Worm (Caenorhabditis elegans) whole organism, mixed stage, embryonic: ENCODE data around the gene ugtp-1.
A peak's percentile ranks its signal among the peaks of the same experiment; 100 is the strongest.

Source experiments
- M03D4.4 ChIP-seq: sonication (generic microtip); optimal IDR thresholded peaks from 2 replicates; lab custom pipeline; 2017; ENCODE audit warnings: mild to moderate bottlenecking, missing genetic modification characterization, missing compliant biosample characterization
- bed-3 ChIP-seq: fragments of 200-800 bp; sonication (Bioruptor generic); optimal IDR thresholded peaks from 3 replicates; lab custom pipeline; 2018; ENCODE audit warnings: mild to moderate bottlenecking, missing genetic modification characterization, moderate library complexity, missing compliant biosample characterization
- ceh-39 ChIP-seq: fragments of 150-350 bp; optimal IDR thresholded peaks from 2 replicates; lab custom pipeline; 2014; ENCODE audit warnings: missing biosample characterization, missing genetic modification characterization
- ceh-43 ChIP-seq: fragments of 200-800 bp; sonication (Bioruptor generic); optimal IDR thresholded peaks from 2 replicates; lab custom pipeline; 2018; ENCODE audit warnings: mild to moderate bottlenecking, missing genetic modification characterization, moderate library complexity, missing compliant biosample characterization
- ceh-83 ChIP-seq: fragments of 200-800 bp; sonication (Bioruptor generic); optimal IDR thresholded peaks from 2 replicates; lab custom pipeline; 2018; ENCODE audit warnings: mild to moderate bottlenecking, missing genetic modification characterization, missing compliant biosample characterization
- ces-1 ChIP-seq: fragments of 150-350 bp; optimal IDR thresholded peaks from 2 replicates; lab custom pipeline; 2014; ENCODE audit warnings: missing biosample characterization, missing genetic modification reagents, missing genetic modification characterization
- cnd-1 ChIP-seq: fragments of 200-800 bp; sonication (Bioruptor generic); optimal IDR thresholded peaks from 2 replicates; lab custom pipeline; 2018; ENCODE audit warnings: mild to moderate bottlenecking, missing genetic modification characterization, missing compliant biosample characterization
- drap-1 ChIP-seq: fragments of 200-800 bp; sonication (Bioruptor generic); optimal IDR thresholded peaks from 3 replicates; lab custom pipeline; 2018; ENCODE audit warnings: mild to moderate bottlenecking, missing genetic modification characterization, missing compliant biosample characterization
- elt-1 ChIP-seq: sonication (generic microtip); optimal IDR thresholded peaks from 2 replicates; lab custom pipeline; 2017; ENCODE audit warnings: missing genetic modification characterization, mild to moderate bottlenecking, missing compliant biosample characterization, antibody characterized with exemption, moderate library complexity, borderline replicate concordance; ENCODE audit not compliant: insufficient read depth
- elt-3 ChIP-seq: fragments of 150-350 bp; optimal IDR thresholded peaks from 2 replicates; lab custom pipeline; 2014; ENCODE audit warnings: missing biosample characterization, missing genetic modification characterization
- flh-1 ChIP-seq: fragments of 200-800 bp; sonication (Bioruptor generic); optimal IDR thresholded peaks from 2 replicates; lab custom pipeline; 2018; ENCODE audit warnings: mild to moderate bottlenecking, missing genetic modification characterization, moderate library complexity, missing compliant biosample characterization
- ham-2 ChIP-seq: fragments of 200-800 bp; sonication (Bioruptor generic); optimal IDR thresholded peaks from 2 replicates; lab custom pipeline; 2018; ENCODE audit warnings: mild to moderate bottlenecking, missing genetic modification characterization, missing compliant biosample characterization
- hlh-1 ChIP-seq: fragments of 150-350 bp; optimal IDR thresholded peaks from 2 replicates; lab custom pipeline; 2014; ENCODE audit warnings: missing biosample characterization, missing genetic modification reagents, missing genetic modification characterization
- lin-13 ChIP-seq: fragments of 150-350 bp; optimal IDR thresholded peaks from 2 replicates; lab custom pipeline; 2014; ENCODE audit warnings: missing biosample characterization, missing genetic modification characterization
- lin-32 ChIP-seq: fragments of 200-800 bp; sonication (Bioruptor generic); optimal IDR thresholded peaks from 2 replicates; lab custom pipeline; 2018; ENCODE audit warnings: mild to moderate bottlenecking, missing genetic modification characterization, missing compliant biosample characterization
- lsy-2 ChIP-seq: fragments of 150-350 bp; optimal IDR thresholded peaks from 2 replicates; lab custom pipeline; 2014; ENCODE audit warnings: missing biosample characterization, missing genetic modification characterization
- mab-5 ChIP-seq: fragments of 150-350 bp; optimal IDR thresholded peaks from 2 replicates; lab custom pipeline; 2014; ENCODE audit warnings: missing biosample characterization, missing genetic modification characterization
- mep-1 ChIP-seq: fragments of 150-350 bp; optimal IDR thresholded peaks from 2 replicates; lab custom pipeline; 2017; ENCODE audit warnings: missing biosample characterization, missing genetic modification reagents, missing genetic modification characterization, inconsistent platforms
- mls-2 ChIP-seq: sonication (generic microtip); optimal IDR thresholded peaks from 2 replicates; lab custom pipeline; 2016; ENCODE audit warnings: mild to moderate bottlenecking, missing genetic modification characterization, moderate library complexity, missing compliant biosample characterization
- nhr-12 ChIP-seq: fragments of 150-350 bp; optimal IDR thresholded peaks from 2 replicates; lab custom pipeline; 2014; ENCODE audit warnings: missing biosample characterization, missing genetic modification characterization
- nhr-2 ChIP-seq: fragments of 150-350 bp; optimal IDR thresholded peaks from 2 replicates; lab custom pipeline; 2014; ENCODE audit warnings: missing biosample characterization, missing genetic modification characterization
- nhr-237 ChIP-seq: fragments of 150-350 bp; optimal IDR thresholded peaks from 2 replicates; lab custom pipeline; 2014; ENCODE audit warnings: missing biosample characterization, missing genetic modification characterization
- pha-4 ChIP-seq: fragments of 150-350 bp; optimal IDR thresholded peaks from 2 replicates; lab custom pipeline; 2018; ENCODE audit warnings: missing biosample characterization, missing genetic modification reagents, missing genetic modification characterization
- snpc-4 ChIP-seq: fragments of 150-350 bp; optimal IDR thresholded peaks from 2 replicates; lab custom pipeline; 2014; ENCODE audit warnings: missing biosample characterization, missing genetic modification characterization
- sptf-1 ChIP-seq: sonication (generic microtip); optimal IDR thresholded peaks from 2 replicates; lab custom pipeline; 2017; ENCODE audit warnings: mild to moderate bottlenecking, missing genetic modification characterization, moderate library complexity, missing compliant biosample characterization
- tbx-8 ChIP-seq: fragments of 200-800 bp; sonication (Bioruptor generic); optimal IDR thresholded peaks from 2 replicates; lab custom pipeline; 2018; ENCODE audit warnings: mild to moderate bottlenecking, missing genetic modification characterization, moderate library complexity, missing compliant biosample characterization
- unc-120 ChIP-seq: sonication (generic microtip); optimal IDR thresholded peaks from 2 replicates; lab custom pipeline; 2017; ENCODE audit warnings: missing genetic modification characterization, missing compliant biosample characterization; ENCODE audit not compliant: poor library complexity, severe bottlenecking
- unc-39 ChIP-seq: fragments of 150-350 bp; optimal IDR thresholded peaks from 2 replicates; lab custom pipeline; 2014; ENCODE audit warnings: missing biosample characterization, missing genetic modification characterization
- unc-62 ChIP-seq: fragments of 150-350 bp; optimal IDR thresholded peaks from 2 replicates; lab custom pipeline; 2014; ENCODE audit warnings: missing biosample characterization, missing genetic modification reagents, missing genetic modification characterization
- zip-8 ChIP-seq: fragments of 150-350 bp; optimal IDR thresholded peaks from 2 replicates; lab custom pipeline; 2014; ENCODE audit warnings: missing biosample characterization, missing genetic modification characterization

The ugtp-1 gene

ce11 chrIII:8731973-8732372 lies 18.5 kb downstream of the ugtp-1 start:
- TF ChIP-seq unc-39 (tag; lab: Kevin White, UChicago): no peak
- TF ChIP-seq snpc-4: no peak
- no peak for TF ChIP-seq nhr-12
- TF ChIP-seq ceh-39: no peak

DNA sequence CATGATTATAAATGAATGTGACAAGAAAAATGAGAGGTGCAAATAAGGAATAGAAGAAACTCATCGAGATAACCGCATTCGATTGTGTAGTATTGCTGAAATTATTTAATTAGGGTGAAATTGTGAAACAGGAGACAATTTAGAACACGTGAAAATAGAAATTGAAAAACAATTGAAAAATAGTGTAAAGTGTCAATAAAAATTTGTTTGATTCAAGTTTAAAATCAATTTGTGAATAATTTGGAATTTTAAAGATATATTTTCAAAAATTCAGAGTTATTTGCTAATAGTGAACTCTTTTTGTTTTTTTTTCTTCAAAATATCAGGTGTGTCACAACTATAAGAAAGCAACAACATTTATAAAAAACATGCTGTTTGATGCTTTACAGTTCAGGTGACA lies 19.2 kb downstream of the ugtp-1 start, which contains the start of gene ZK370.4:
Gene ZK370.4, minus strand, starts transcription at position 101 of the 400 bp plus-strand sequence.
- no peak for TF ChIP-seq ceh-39
- TF ChIP-seq nhr-12: no peak
- TF ChIP-seq unc-62: no peak
- no peak for TF ChIP-seq elt-1 (tag; lab: Kevin White, UChicago)
- no peak for TF ChIP-seq pha-4 (tag; lab: Kevin White, UChicago)
- no peak for TF ChIP-seq lsy-2 (tag; lab: Kevin White, UChicago)
- TF ChIP-seq tbx-8 (GFP tag; lab: Kevin White, UChicago): no peak
- TF ChIP-seq flh-1: no peak
- TF ChIP-seq zip-8 (tag; lab: Kevin White, UChicago): no peak
- TF ChIP-seq mls-2: no peak
- TF ChIP-seq snpc-4: no peak
- TF ChIP-seq unc-120: no peak
- no peak for TF ChIP-seq cnd-1 (tag; lab: Kevin White, UChicago)

- TF ChIP-seq mls-2: no peak
Observed at ce11 chrIII:8726019-8726894, 24.2 kb downstream of the ugtp-1 start.

- TF ChIP-seq cnd-1 (tag; lab: Kevin White, UChicago): no peak
- TF ChIP-seq ceh-39: no peak
- TF ChIP-seq unc-39 (tag; lab: Kevin White, UChicago): no peak
- TF ChIP-seq nhr-2: no peak
- TF ChIP-seq M03D4.4 (tag; lab: Kevin White, UChicago): no peak
- no peak for TF ChIP-seq bed-3 (GFP tag; lab: Kevin White, UChicago)
- TF ChIP-seq ceh-83 (GFP tag; lab: Kevin White, UChicago): no peak
- TF ChIP-seq lin-32: no peak
- TF ChIP-seq drap-1 (GFP tag; lab: Kevin White, UChicago): no peak
- no peak for TF ChIP-seq mep-1 (tag; lab: Kevin White, UChicago)
Observed at ce11 chrIII:8725224-8725623, 25.3 kb downstream of the ugtp-1 start.

- TF ChIP-seq pha-4 (tag; lab: Kevin White, UChicago) (peak; percentile 54), ceh-83 (GFP tag; lab: Kevin White, UChicago) (no peak)
Observed at ce11 chrIII:8719769-8720252, 30.7 kb downstream of the ugtp-1 start, which contains the start of gene hipr-1. Gene hipr-1 (plus strand): TSS chrIII:8720202.

- TF ChIP-seq elt-3 (no peak), unc-39 (tag; lab: Kevin White, UChicago) (no peak), lsy-2 (tag; lab: Kevin White, UChicago) (no peak), mab-5 (tag; lab: Kevin White, UChicago) (no peak), unc-62 (no peak), M03D4.4 (tag; lab: Kevin White, UChicago) (no peak)
Observed at ce11 chrIII:8719105-8719504, 31.4 kb downstream of the ugtp-1 start.

DNA sequence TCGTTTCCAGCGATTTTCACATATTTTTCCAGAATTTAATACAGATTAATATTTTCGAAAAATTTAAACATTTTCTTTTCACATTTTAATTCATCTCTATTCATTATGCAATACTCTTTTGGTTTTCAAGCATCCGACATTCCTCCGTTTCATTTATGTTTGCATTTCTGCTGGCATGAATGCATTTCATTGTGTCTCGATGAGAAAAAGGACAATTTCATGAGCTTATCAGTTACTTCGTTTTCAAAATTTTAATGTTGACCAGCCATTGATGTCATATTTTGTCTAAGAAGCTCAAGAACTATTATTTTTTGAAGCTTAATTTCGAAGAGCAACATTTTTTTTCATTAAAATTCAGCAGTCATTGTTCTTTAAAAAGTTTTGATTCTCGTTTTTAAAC lies 31.9 kb downstream of the ugtp-1 start:
- TF ChIP-seq unc-62 (no peak), ceh-83 (GFP tag; lab: Kevin White, UChicago) (no peak), hlh-1 (tag; lab: Kevin White, UChicago) (no peak), lin-13 (tag; lab: Kevin White, UChicago) (no peak), nhr-12 (no peak), lsy-2 (tag; lab: Kevin White, UChicago) (no peak), ham-2 (GFP tag; lab: Kevin White, UChicago) (no peak), elt-3 (no peak), M03D4.4 (tag; lab: Kevin White, UChicago) (no peak), bed-3 (GFP tag; lab: Kevin White, UChicago) (no peak), ceh-43 (no peak), cnd-1 (tag; lab: Kevin White, UChicago) (no peak), nhr-2 (no peak), ces-1 (no peak), lin-32 (no peak), sptf-1 (tag; lab: Kevin White, UChicago) (no peak), nhr-237 (tag; lab: Kevin White, UChicago) (no peak), mab-5 (tag; lab: Kevin White, UChicago) (no peak)
